Fruit fly (Drosophila melanogaster): ENCODE data around the gene robl37BC.

The robl37BC gene

dm6 chr2L:19009130-19009529, 1.5 kb upstream of the robl37BC start, which contains the start of gene RpL30 (continued):
- TF ChIP-seq mam (GFP tag; optimal IDR thresholded peaks at IDR 0.05) (peak; percentile 86), CoRest (tag; optimal IDR thresholded peaks at IDR 0.05) (peak; percentile 82), CG18764 (GFP tag; optimal IDR thresholded peaks at IDR 0.05) (peak; percentile 86), Atf3 (GFP tag; optimal IDR thresholded peaks at IDR 0.05) (peak; percentile 57), toy (GFP tag; IDR thresholded peaks at IDR 0.05) (peak; percentile 63; the same call in 1 of the 2 replicates), Lhr (GFP tag; optimal IDR thresholded peaks at IDR 0.05) (peak; percentile 99), CG8478 (optimal IDR thresholded peaks at IDR 0.05) (peak; percentile 65), Awh (GFP tag; IDR thresholded peaks at IDR 0.05) (peak; percentile 80), CG10209 (GFP tag; optimal IDR thresholded peaks at IDR 0.05) (peak; percentile 95), ssp (GFP tag; IDR thresholded peaks at IDR 0.05) (peak; percentile 76), tap (tag; optimal IDR thresholded peaks at IDR 0.05) (peak; percentile 77), CG10147 (GFP tag; optimal IDR thresholded peaks at IDR 0.05) (peak; percentile 85), CG34376 (GFP tag; optimal IDR thresholded peaks at IDR 0.05) (peak; percentile 98), CG3726 (GFP tag; IDR thresholded peaks at IDR 0.05) (peak; percentile 81), abd-A (tag; optimal IDR thresholded peaks at IDR 0.05) (peak; percentile 93), ewg (GFP tag; optimal IDR thresholded peaks at IDR 0.05) (peak; percentile 84), CG34224 (GFP tag; IDR thresholded peaks at IDR 0.05; ENCODE audit: partially characterized antibody) (0 out of 3 replicates have a peak, but pooled peaks have one; percentile 55), salm (tag; optimal IDR thresholded peaks at IDR 0.05) (peak; percentile 92), Max (GFP tag; optimal IDR thresholded peaks at IDR 0.05) (peak; percentile 95), CG31388 (GFP tag; optimal IDR thresholded peaks at IDR 0.05) (peak; percentile 33), Opbp (GFP tag; IDR thresholded peaks at IDR 0.05; ENCODE audit: partially characterized antibody) (peak; percentile 78), CG8765 (GFP tag; IDR thresholded peaks at IDR 0.05) (peak; percentile 70), Six4 (GFP tag; optimal IDR thresholded peaks at IDR 0.05) (peak; percentile 73), CG5245 (GFP tag; optimal IDR thresholded peaks at IDR 0.05) (peak; percentile 80), ind (GFP tag; optimal IDR thresholded peaks at IDR 0.05) (peak; percentile 62), CG5180 (GFP tag; optimal IDR thresholded peaks at IDR 0.05) (peak; percentile 70), pb (GFP tag; optimal IDR thresholded peaks at IDR 0.05) (peak; percentile 93), Chrac-16 (GFP tag; optimal IDR thresholded peaks at IDR 0.05) (peak; percentile 67), ci (GFP tag; IDR thresholded peaks at IDR 0.05) (peak; percentile 99), E2f2 (GFP tag; IDR thresholded peaks at IDR 0.05) (peak; percentile 99), Adf1 (GFP tag; IDR thresholded peaks at IDR 0.05) (peak; percentile 72), CG16779 (GFP tag; IDR thresholded peaks at IDR 0.05) (peak; percentile 91), CG17328 (GFP tag; IDR thresholded peaks at IDR 0.05) (peak; percentile 92), Vsx1 (GFP tag; optimal IDR thresholded peaks at IDR 0.05) (peak; percentile 90), Dp (GFP tag; optimal IDR thresholded peaks at IDR 0.05) (peak; percentile 95), Fer1 (GFP tag; optimal IDR thresholded peaks at IDR 0.05) (peak; percentile 97), CG12299 (tag; optimal IDR thresholded peaks at IDR 0.05) (peak; percentile 92), vnd (GFP tag; IDR thresholded peaks at IDR 0.05; ENCODE audit: partially characterized antibody) (no peak), Dll (GFP tag; IDR thresholded peaks at IDR 0.05; ENCODE audit: partially characterized antibody) (peak; percentile 74; the same call in 3 of the 4 replicates), btn (GFP tag; optimal IDR thresholded peaks at IDR 0.05) (peak; percentile 92), Deaf1 (tag; optimal IDR thresholded peaks at IDR 0.05) (peak; percentile 60), CHES-1-like (GFP tag; optimal IDR thresholded peaks at IDR 0.05) (peak; percentile 96), Meics (GFP tag; optimal IDR thresholded peaks at IDR 0.05) (peak; percentile 95), CG10565 (GFP tag; optimal IDR thresholded peaks at IDR 0.05) (peak; percentile 35), Hand (GFP tag; optimal IDR thresholded peaks at IDR 0.05) (peak; percentile 91), tin (GFP tag; optimal IDR thresholded peaks at IDR 0.05) (peak; percentile 80), ato (GFP tag; IDR thresholded peaks at IDR 0.05; ENCODE audit: partially characterized antibody) (peak; percentile 40; the same call in 1 of the 2 replicates), schlank (tag; optimal IDR thresholded peaks at IDR 0.05) (peak; percentile 92), CG10267 (tag; optimal IDR thresholded peaks at IDR 0.05) (peak; percentile 92), CG9817 (tag; optimal IDR thresholded peaks at IDR 0.05) (peak; percentile 80)

Data from whole organism, embryonic.